Worm (Caenorhabditis elegans) whole organism, midembryonic: Measurements from ENCODE around the gene irld-6.

ENCODE experiments used
- T22C8.4 ChIP-seq: fragments of 200-800 bp; sonication (Bioruptor generic); IDR thresholded peaks from 2 replicates; pipeline ENCODE4 v1.3.6; 2022; ENCODE audit warnings: missing genetic modification characterization, missing compliant biosample characterization
- cog-1 ChIP-seq: sonication (generic microtip); optimal IDR thresholded peaks from 2 replicates; lab custom pipeline; 2016; ENCODE audit warnings: missing genetic modification characterization, missing compliant biosample characterization
- flt-1 ChIP-seq: fragments of 200-800 bp; sonication (Bioruptor generic); IDR thresholded peaks from 2 replicates; pipeline ENCODE4 v1.3.6; 2022; ENCODE audit warnings: missing genetic modification characterization, missing compliant biosample characterization
- klf-2 ChIP-seq: fragments of 200-800 bp; sonication (Bioruptor generic); conservative IDR thresholded peaks from 2 replicates; pipeline ENCODE4 v1.3.6; 2022; ENCODE audit warnings: missing genetic modification reagents, missing genetic modification characterization, missing compliant biosample characterization
- med-1 ChIP-seq: sonication (generic microtip); optimal IDR thresholded peaks from 2 replicates; lab custom pipeline; 2017; ENCODE audit warnings: missing genetic modification characterization, mild to moderate bottlenecking, missing compliant biosample characterization, antibody characterized with exemption, missing genetic modification reagents; ENCODE audit not compliant: insufficient read depth
- ref-1 ChIP-seq: fragments of 200-800 bp; sonication (Bioruptor generic); conservative IDR thresholded peaks from 2 replicates; pipeline ENCODE4 v1.3.6; 2022; ENCODE audit warnings: missing genetic modification reagents, missing genetic modification characterization, missing compliant biosample characterization
- tab-1 ChIP-seq: fragments of 200-800 bp; sonication (Bioruptor generic); IDR thresholded peaks from 2 replicates; pipeline ENCODE4 v1.3.6; 2022; ENCODE audit warnings: missing genetic modification characterization, missing compliant biosample characterization
- ztf-23 ChIP-seq: fragments of 200-800 bp; sonication (Bioruptor generic); IDR thresholded peaks from 2 replicates; pipeline ENCODE4 v1.3.6; 2022; ENCODE audit warnings: missing genetic modification reagents, missing genetic modification characterization, missing compliant biosample characterization
- ztf-29 ChIP-seq: fragments of 200-800 bp; sonication (Bioruptor generic); IDR thresholded peaks from 2 replicates; pipeline ENCODE4 v1.3.6; 2022; ENCODE audit warnings: missing genetic modification reagents, missing genetic modification characterization, missing compliant biosample characterization

irld-6 gene

ce11 chrV:10756698-10757097, at the start of gene irld-6:
TSS of gene irld-6 (minus strand) at chrV:10756798.
- no peak for TF ChIP-seq cog-1
- no peak for TF ChIP-seq klf-2 (GFP tag; lab: Robert Waterston, UW)
- no peak for TF ChIP-seq ztf-23 (GFP tag; lab: Robert Waterston, UW)
- TF ChIP-seq flt-1 (GFP tag; lab: Robert Waterston, UW), result no peak
- no peak for TF ChIP-seq tab-1 (GFP tag; lab: Robert Waterston, UW)
- no peak for TF ChIP-seq med-1 (GFP tag; lab: Kevin White, UChicago)
- TF ChIP-seq ref-1, result no peak
- TF ChIP-seq ztf-29 (GFP tag; lab: Robert Waterston, UW), result no peak
- no peak for TF ChIP-seq T22C8.4 (GFP tag; lab: Robert Waterston, UW)

ce11 chrV:10805934-10806333, 49.3 kb upstream of the irld-6 start, which contains the start of gene prp-38:
TSS of gene prp-38 (minus strand) at chrV:10806034.
- TF ChIP-seq ztf-29 (GFP tag; lab: Robert Waterston, UW) (no peak), klf-2 (GFP tag; lab: Robert Waterston, UW) (no peak)

ce11 chrV:10804374-10804773, 47.8 kb upstream of the irld-6 start, which contains the start of gene secs-1:
TSS of gene secs-1 (minus strand) at chrV:10804474.
- TF ChIP-seq tab-1 (GFP tag; lab: Robert Waterston, UW), result no peak
- no peak for TF ChIP-seq T22C8.4 (GFP tag; lab: Robert Waterston, UW)

ce11 chrV:10802060-10802459, 45.5 kb upstream of the irld-6 start:
- TF ChIP-seq ref-1 (no peak), klf-2 (GFP tag; lab: Robert Waterston, UW) (no peak), ztf-23 (GFP tag; lab: Robert Waterston, UW) (no peak), med-1 (GFP tag; lab: Kevin White, UChicago) (no peak), T22C8.4 (GFP tag; lab: Robert Waterston, UW) (no peak), flt-1 (GFP tag; lab: Robert Waterston, UW) (no peak), ztf-29 (GFP tag; lab: Robert Waterston, UW) (no peak), tab-1 (GFP tag; lab: Robert Waterston, UW) (no peak), cog-1 (no peak)

- TF ChIP-seq flt-1 (GFP tag; lab: Robert Waterston, UW), result no peak
- no peak for TF ChIP-seq ztf-29 (GFP tag; lab: Robert Waterston, UW)
- TF ChIP-seq ztf-23 (GFP tag; lab: Robert Waterston, UW), result no peak
- TF ChIP-seq med-1 (GFP tag; lab: Kevin White, UChicago), result no peak
- TF ChIP-seq T22C8.4 (GFP tag; lab: Robert Waterston, UW), result no peak
- TF ChIP-seq klf-2 (GFP tag; lab: Robert Waterston, UW), result no peak
- TF ChIP-seq cog-1, result no peak
- TF ChIP-seq tab-1 (GFP tag; lab: Robert Waterston, UW), result no peak
- no peak for TF ChIP-seq ref-1
These were observed 44.6 kb upstream of the irld-6 start, which contains the start of gene D1054.18 for ce11 chrV:10801154-10801553. TSS of gene D1054.18 (minus strand) at chrV:10801198.

ce11 chrV:10798090-10798489, 41.5 kb upstream of the irld-6 start, which contains the start of gene srh-184:
TSS of gene srh-184 (minus strand) at chrV:10798190.
- TF ChIP-seq klf-2 (GFP tag; lab: Robert Waterston, UW) (no peak), tab-1 (GFP tag; lab: Robert Waterston, UW) (no peak), med-1 (GFP tag; lab: Kevin White, UChicago) (no peak), T22C8.4 (GFP tag; lab: Robert Waterston, UW) (no peak), ref-1 (no peak), ztf-23 (GFP tag; lab: Robert Waterston, UW) (no peak)

- TF ChIP-seq ztf-23 (GFP tag; lab: Robert Waterston, UW) (no peak), ref-1 (no peak), T22C8.4 (GFP tag; lab: Robert Waterston, UW) (no peak), ztf-29 (GFP tag; lab: Robert Waterston, UW) (no peak), med-1 (GFP tag; lab: Kevin White, UChicago) (no peak), flt-1 (GFP tag; lab: Robert Waterston, UW) (no peak), cog-1 (no peak)
These were observed 38.9 kb upstream of the irld-6 start, which contains the start of gene D1054.19 for ce11 chrV:10795494-10795893. TSS of gene D1054.19 (plus strand) at chrV:10795794.

- TF ChIP-seq cog-1, result no peak
- TF ChIP-seq ztf-23 (GFP tag; lab: Robert Waterston, UW), result no peak
These were observed 37.9 kb upstream of the irld-6 start for ce11 chrV:10794463-10794862.

ce11 chrV:10793498-10793897, 36.9 kb upstream of the irld-6 start, which contains the start of gene ule-3:
TSS of gene ule-3 (plus strand) at chrV:10793798.
- no peak for TF ChIP-seq klf-2 (GFP tag; lab: Robert Waterston, UW)
- TF ChIP-seq cog-1, result no peak

ce11 chrV:10792775-10793174, 36.2 kb upstream of the irld-6 start, which contains the start of gene D1054.10:
TSS of gene D1054.10 (minus strand) at chrV:10792875.
- TF ChIP-seq cog-1 (no peak), med-1 (GFP tag; lab: Kevin White, UChicago) (no peak), tab-1 (GFP tag; lab: Robert Waterston, UW) (no peak), ztf-29 (GFP tag; lab: Robert Waterston, UW) (no peak)

ce11 chrV:10790921-10791320, 34.3 kb upstream of the irld-6 start, which contains the start of gene D1054.9:
TSS of gene D1054.9 (minus strand) at chrV:10791057.
- TF ChIP-seq ref-1 (no peak), med-1 (GFP tag; lab: Kevin White, UChicago) (no peak), klf-2 (GFP tag; lab: Robert Waterston, UW) (no peak)
